Fruit fly (Drosophila melanogaster): ENCODE measurements around the gene MtnF.

DNA sequence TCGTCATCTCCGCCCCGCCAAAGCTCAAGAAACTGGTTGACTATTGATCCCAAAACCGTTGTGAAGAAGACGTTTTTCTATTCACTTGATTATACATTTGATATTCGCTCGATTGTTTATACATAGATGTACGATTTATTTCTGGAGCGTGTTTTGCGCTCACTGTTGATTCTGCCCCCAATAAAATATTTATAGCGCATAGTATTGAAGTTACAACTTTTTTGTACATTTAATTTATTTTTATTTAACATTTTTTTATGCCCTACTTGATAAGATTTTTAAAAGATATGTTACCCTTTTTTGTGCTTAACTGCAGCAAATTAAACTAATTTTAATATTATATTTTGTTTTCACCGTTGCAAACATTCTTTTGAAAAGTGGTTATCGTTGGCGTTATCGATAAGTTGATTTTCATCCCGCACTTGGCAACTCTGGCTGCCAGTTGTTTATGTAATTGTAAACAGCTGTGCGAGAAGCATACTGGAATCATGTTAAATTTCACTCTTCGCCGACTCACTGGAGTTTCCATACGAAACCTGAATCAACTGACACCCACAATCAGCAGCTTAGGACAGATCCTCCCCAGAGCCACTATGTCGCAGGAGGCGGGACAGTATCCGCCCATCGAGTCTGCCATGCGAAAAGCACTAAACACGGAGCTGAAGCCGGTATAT, 24.3 kb upstream of the MtnF start, which contains the start of gene CG31126:
- no peak for TF ChIP-seq psq (optimal IDR thresholded peaks at IDR 0.05)
- TF ChIP-seq ttk (optimal IDR thresholded peaks at IDR 0.05): no peak
- TF ChIP-seq insv (optimal IDR thresholded peaks at IDR 0.05): no peak
- no peak for TF ChIP-seq Sin3A (optimal IDR thresholded peaks at IDR 0.05)
- TF ChIP-seq h (optimal IDR thresholded peaks at IDR 0.05): no peak
- TF ChIP-seq Myc (optimal IDR thresholded peaks at IDR 0.05): no peak

All from Kc167 (cell line).